Worm (Caenorhabditis elegans): Measurements from ENCODE around the gene lys-4.

lys-4 gene

ce11 chrIV:11594191-11594673 lies 28.7 kb downstream of the lys-4 start, which contains the start of gene mig-38 (continued):
- TF ChIP-seq Y75B8A.6 (GFP tag; IDR thresholded peaks at IDR 0.05) (no peak), mdt-29 (GFP tag; IDR thresholded peaks at IDR 0.05) (no peak), ceh-82 (tag; optimal IDR thresholded peaks at IDR 0.05) (no peak), ceh-28 (tag; optimal IDR thresholded peaks at IDR 0.05) (no peak), rbr-2 (tag; optimal IDR thresholded peaks at IDR 0.05) (peak; percentile 50), unc-62 (GFP tag; optimal IDR thresholded peaks at IDR 0.05 in 1 of 2) (no peak), unc-62 (tag; optimal IDR thresholded peaks at IDR 0.05) (no peak), daf-12 (tag; optimal IDR thresholded peaks at IDR 0.05) (no peak), fos-1 (tag; optimal IDR thresholded peaks at IDR 0.05) (no peak), F26F4.8 (GFP tag; conservative IDR thresholded peaks at IDR 0.05) (no peak), F37D6.2 (tag; optimal IDR thresholded peaks at IDR 0.05) (no peak), egl-27 (tag; optimal IDR thresholded peaks at IDR 0.05) (no peak), lin-15B (tag; optimal IDR thresholded peaks at IDR 0.05) (no peak), tra-1 (GFP tag; IDR thresholded peaks at IDR 0.05) (no peak), lin-39 (tag; optimal IDR thresholded peaks at IDR 0.05) (no peak), dve-1 (tag; optimal IDR thresholded peaks at IDR 0.05; ENCODE audit: insufficient read depth) (peak; percentile 8), F44E2.7 (GFP tag; IDR thresholded peaks at IDR 0.05) (no peak), set-16 (GFP tag; IDR thresholded peaks at IDR 0.05) (peak; percentile 79), saeg-2 (GFP tag; IDR thresholded peaks at IDR 0.05) (no peak), F49E8.2 (tag; optimal IDR thresholded peaks at IDR 0.05; ENCODE audit: borderline replicate concordance) (no peak), T26A8.4 (GFP tag; IDR thresholded peaks at IDR 0.05) (no peak), ceh-20 (GFP tag; IDR thresholded peaks at IDR 0.05) (peak; percentile 13; the same call in 1 of the 2 replicates), Y105C5A.15 (GFP tag; IDR thresholded peaks at IDR 0.05) (0 out of 2 replicates have a peak, but pooled peaks have one; percentile 63), madf-5 (GFP tag; IDR thresholded peaks at IDR 0.05) (no peak), daf-19 (GFP tag; conservative IDR thresholded peaks at IDR 0.05) (0 out of 2 replicates have a peak, but pooled peaks have one; percentile 69), hlh-11 (tag; optimal IDR thresholded peaks at IDR 0.05) (peak; percentile 81), spr-1 (tag; optimal IDR thresholded peaks at IDR 0.05) (peak; percentile 8), nhr-11 (tag; optimal IDR thresholded peaks at IDR 0.05) (peak; percentile 52), ztf-11 (tag; optimal IDR thresholded peaks at IDR 0.05) (no peak), nhr-28 (tag; optimal IDR thresholded peaks at IDR 0.05) (peak; percentile 34), arid-1 (GFP tag; conservative IDR thresholded peaks at IDR 0.05) (peak; percentile 45), hif-1 (tag; optimal IDR thresholded peaks at IDR 0.05) (no peak), T20F7.1 (GFP tag; optimal IDR thresholded peaks at IDR 0.05) (peak; percentile 65), nhr-237 (tag; optimal IDR thresholded peaks at IDR 0.05) (no peak), R02D3.7 (tag; optimal IDR thresholded peaks at IDR 0.05) (no peak), nhr-41 (GFP tag; IDR thresholded peaks at IDR 0.05) (no peak), ceh-62 (tag; optimal IDR thresholded peaks at IDR 0.05) (no peak), nhr-42 (GFP tag; IDR thresholded peaks at IDR 0.05) (no peak), spr-3 (GFP tag; optimal IDR thresholded peaks at IDR 0.05) (no peak), hlh-30 (tag; optimal IDR thresholded peaks at IDR 0.05; ENCODE audit: insufficient read depth) (peak; percentile 47), ztf-7 (tag; optimal IDR thresholded peaks at IDR 0.05) (no peak), tag-97 (GFP tag; IDR thresholded peaks at IDR 0.05) (no peak), lin-13 (GFP tag; optimal IDR thresholded peaks at IDR 0.05) (peak; percentile 20), zip-2 (tag; optimal IDR thresholded peaks at IDR 0.05) (no peak), sdz-12 (GFP tag; optimal IDR thresholded peaks at IDR 0.05) (peak; percentile 65), jun-1 (tag; optimal IDR thresholded peaks at IDR 0.05) (no peak), lir-3 (tag; optimal IDR thresholded peaks at IDR 0.05) (peak; percentile 1), unc-39 (tag; optimal IDR thresholded peaks at IDR 0.05) (no peak), nhr-77 (tag; optimal IDR thresholded peaks at IDR 0.05) (peak; percentile 48), Y5F2A.4 (GFP tag; optimal IDR thresholded peaks at IDR 0.05) (no peak), zip-11 (GFP tag; IDR thresholded peaks at IDR 0.05) (no peak), F10B5.3 (tag; optimal IDR thresholded peaks at IDR 0.05) (no peak), zfp-3 (GFP tag; conservative IDR thresholded peaks at IDR 0.05) (0 out of 2 replicates have a peak, but pooled peaks have one; percentile 36)

Measured in whole organism, L4 larva.